Fruit fly (Drosophila melanogaster): ENCODE data around the gene RhoGAPp190.

dm6 chrX:17694873-17695446, 42.6 kb upstream of the RhoGAPp190 start:
- TF ChIP-seq CG8478 (optimal IDR thresholded peaks at IDR 0.05) (no peak), CTCF (optimal IDR thresholded peaks at IDR 0.05) (no peak)
